Fruit fly (Drosophila melanogaster) whole organism, prepupa: ENCODE data around the gene Kr-h1.

ENCODE experiments used
- CG10669 ChIP-seq: fragments of 200-800 bp; sonication (Bioruptor generic); optimal IDR thresholded peaks from 3 replicates; lab custom pipeline; 2018; ENCODE audit warnings: missing biosample characterization, mild to moderate bottlenecking, missing genetic modification characterization, moderate library complexity
- CG11294 ChIP-seq: fragments of 200-800 bp; sonication (Bioruptor generic); IDR thresholded peaks from 2 replicates; pipeline ENCODE4 v1.3.6; 2022; ENCODE audit warnings: missing biosample characterization, missing genetic modification characterization
- CG16779 ChIP-seq: fragments of 200-800 bp; sonication (Bioruptor generic); optimal IDR thresholded peaks from 3 replicates; lab custom pipeline; 2017; ENCODE audit warnings: missing biosample characterization, mild to moderate bottlenecking, missing genetic modification characterization
- CG32006 ChIP-seq: fragments of 200-800 bp; sonication (Bioruptor generic); optimal IDR thresholded peaks from 3 replicates; lab custom pipeline; 2017; ENCODE audit warnings: missing biosample characterization, mild to moderate bottlenecking, missing genetic modification characterization
- CG6276 ChIP-seq: fragments of 200-800 bp; sonication (Bioruptor generic); optimal IDR thresholded peaks from 2 replicates; lab custom pipeline; 2017; ENCODE audit warnings: missing biosample characterization, mild to moderate bottlenecking, missing genetic modification characterization
- CG6808 ChIP-seq: fragments of 200-800 bp; sonication (Bioruptor generic); optimal IDR thresholded peaks from 3 replicates; lab custom pipeline; 2017; ENCODE audit warnings: missing biosample characterization, missing genetic modification characterization, mild to moderate bottlenecking, moderate library complexity, missing genetic modification reagents
- CG6854 ChIP-seq: fragments of 200-800 bp; sonication (Bioruptor generic); optimal IDR thresholded peaks from 2 replicates; lab custom pipeline; 2017; ENCODE audit warnings: missing biosample characterization, mild to moderate bottlenecking, missing genetic modification characterization
- CG8119 ChIP-seq: fragments of 200-800 bp; sonication (Bioruptor generic); IDR thresholded peaks from 3 replicates; pipeline ENCODE4 v1.3.6; 2022; ENCODE audit warnings: missing biosample characterization, missing genetic modification characterization
- Hr39 ChIP-seq: fragments of 200-800 bp; sonication (Bioruptor generic); optimal IDR thresholded peaks from 2 replicates; lab custom pipeline; 2016; ENCODE audit warnings: missing biosample characterization, missing genetic modification characterization
- lz ChIP-seq: fragments of 200-800 bp; sonication (Bioruptor generic); optimal IDR thresholded peaks from 3 replicates; lab custom pipeline; 2016; ENCODE audit warnings: missing biosample characterization, missing genetic modification characterization

DNA sequence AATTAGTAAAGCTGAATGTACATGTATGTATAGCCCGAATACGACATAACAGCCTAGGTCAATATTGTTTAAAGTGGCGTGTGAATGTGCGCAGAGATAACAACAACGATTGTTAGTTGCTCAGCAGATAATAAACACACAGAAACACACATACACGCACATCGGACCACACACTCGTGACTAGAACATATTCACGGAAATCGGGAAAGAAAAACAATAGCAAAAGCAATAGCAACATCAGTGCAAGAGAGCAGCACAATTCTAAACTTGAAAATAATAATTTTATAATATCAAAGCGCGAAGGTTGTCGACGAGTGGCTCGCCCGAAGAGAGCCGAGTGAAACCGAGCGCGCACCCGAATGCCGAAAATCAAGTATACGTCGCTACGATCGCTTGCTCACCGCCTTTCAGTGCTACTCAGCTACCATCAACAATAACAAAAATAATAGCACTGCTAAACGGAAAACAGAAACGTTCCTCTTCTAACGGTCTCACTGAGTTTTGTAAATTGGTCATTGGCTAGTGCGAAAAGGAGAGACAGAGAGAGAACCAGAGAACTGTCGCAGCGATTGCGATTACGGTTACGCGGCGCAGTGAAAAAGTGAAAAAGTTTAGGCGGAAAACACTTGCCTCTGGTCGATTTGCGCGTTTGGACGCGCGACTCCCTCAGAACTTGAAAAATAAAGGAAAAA is 679 bp downstream of the Kr-h1 start:
- no peak for TF ChIP-seq Hr39 (GFP tag; lab: Kevin White, UChicago)
- TF ChIP-seq CG6808 (GFP tag; lab: Kevin White, UChicago) = no peak
- TF ChIP-seq CG10669 = no peak
- TF ChIP-seq CG16779 (tag; lab: Kevin White, UChicago) = peak; percentile 39
- no peak for TF ChIP-seq lz (GFP tag; lab: Kevin White, UChicago)
- no peak for TF ChIP-seq CG11294 (GFP tag; lab: Robert Waterston, UW)
- no peak for TF ChIP-seq CG32006
- TF ChIP-seq CG6854 (GFP tag; lab: Kevin White, UChicago) = no peak
- TF ChIP-seq CG8119 (GFP tag; lab: Robert Waterston, UW) = no peak
- TF ChIP-seq CG6276 (GFP tag; lab: Kevin White, UChicago) = no peak
